Worm (Caenorhabditis elegans): ENCODE measurements around the gene str-138.

Gene str-138

ce11 chrV:8028825-8029489, 29.5 kb upstream of the str-138 start, which contains the start of gene oma-2:
oma-2 (plus strand) TSS chrV:8029439.
- TF ChIP-seq W03F9.2 (tag; optimal IDR thresholded peaks at IDR 0.05) (no peak), dao-5 (tag; optimal IDR thresholded peaks at IDR 0.05) (no peak), him-1 (tag; optimal IDR thresholded peaks at IDR 0.05) (no peak)

- TF ChIP-seq dao-5 (tag; optimal IDR thresholded peaks at IDR 0.05) (no peak), W03F9.2 (tag; optimal IDR thresholded peaks at IDR 0.05) (no peak), him-1 (tag; optimal IDR thresholded peaks at IDR 0.05) (no peak)
These were observed 27.3 kb upstream of the str-138 start, which contains the start of gene vars-1 for ce11 chrV:8031121-8031520. vars-1 (plus strand) TSS chrV:8031411.

ce11 chrV:8034811-8035210, 23.6 kb upstream of the str-138 start, which contains the start of gene algn-12:
algn-12 (plus strand) TSS chrV:8035111.
- TF ChIP-seq dao-5 (tag; optimal IDR thresholded peaks at IDR 0.05) (no peak), W03F9.2 (tag; optimal IDR thresholded peaks at IDR 0.05) (no peak), him-1 (tag; optimal IDR thresholded peaks at IDR 0.05) (no peak)

- TF ChIP-seq W03F9.2 (tag; optimal IDR thresholded peaks at IDR 0.05) = no peak
- TF ChIP-seq dao-5 (tag; optimal IDR thresholded peaks at IDR 0.05) = no peak
- no peak for TF ChIP-seq him-1 (tag; optimal IDR thresholded peaks at IDR 0.05)
These were observed 22.5 kb upstream of the str-138 start, which contains the start of gene ZC513.14 for ce11 chrV:8035947-8036346. ZC513.14 (minus strand) TSS chrV:8036047.

- TF ChIP-seq dao-5 (tag; optimal IDR thresholded peaks at IDR 0.05) (no peak), W03F9.2 (tag; optimal IDR thresholded peaks at IDR 0.05) (no peak), him-1 (tag; optimal IDR thresholded peaks at IDR 0.05) (no peak)
These were observed 19.4 kb upstream of the str-138 start for ce11 chrV:8039085-8039525.

- TF ChIP-seq W03F9.2 (tag; optimal IDR thresholded peaks at IDR 0.05) (no peak), dao-5 (tag; optimal IDR thresholded peaks at IDR 0.05) (no peak)
These were observed 18.9 kb upstream of the str-138 start for ce11 chrV:8039606-8040005.

ce11 chrV:8040247-8041084, 18.0 kb upstream of the str-138 start:
- no peak for TF ChIP-seq W03F9.2 (tag; optimal IDR thresholded peaks at IDR 0.05)
- TF ChIP-seq him-1 (tag; optimal IDR thresholded peaks at IDR 0.05) = no peak
- no peak for TF ChIP-seq dao-5 (tag; optimal IDR thresholded peaks at IDR 0.05)

ce11 chrV:8041336-8041868, 17.1 kb upstream of the str-138 start:
- TF ChIP-seq him-1 (tag; optimal IDR thresholded peaks at IDR 0.05) = no peak
- no peak for TF ChIP-seq W03F9.2 (tag; optimal IDR thresholded peaks at IDR 0.05)
- TF ChIP-seq dao-5 (tag; optimal IDR thresholded peaks at IDR 0.05) = no peak

ce11 chrV:8043664-8044063, 14.8 kb upstream of the str-138 start:
- TF ChIP-seq him-1 (tag; optimal IDR thresholded peaks at IDR 0.05) (no peak), W03F9.2 (tag; optimal IDR thresholded peaks at IDR 0.05) (no peak), dao-5 (tag; optimal IDR thresholded peaks at IDR 0.05) (no peak)

ce11 chrV:8044957-8045356, 13.5 kb upstream of the str-138 start:
- TF ChIP-seq dao-5 (tag; optimal IDR thresholded peaks at IDR 0.05) (no peak), W03F9.2 (tag; optimal IDR thresholded peaks at IDR 0.05) (no peak), him-1 (tag; optimal IDR thresholded peaks at IDR 0.05) (no peak)

- TF ChIP-seq dao-5 (tag; optimal IDR thresholded peaks at IDR 0.05) = no peak
- no peak for TF ChIP-seq him-1 (tag; optimal IDR thresholded peaks at IDR 0.05)
- TF ChIP-seq W03F9.2 (tag; optimal IDR thresholded peaks at IDR 0.05) = no peak
These were observed 11.8 kb upstream of the str-138 start, which contains the start of gene ZC513.3 for ce11 chrV:8046706-8047105. ZC513.3 (plus strand) TSS chrV:8047006.

ce11 chrV:8050059-8050677, 8.3 kb upstream of the str-138 start:
- TF ChIP-seq dao-5 (tag; optimal IDR thresholded peaks at IDR 0.05) (no peak), him-1 (tag; optimal IDR thresholded peaks at IDR 0.05) (no peak), W03F9.2 (tag; optimal IDR thresholded peaks at IDR 0.05) (no peak)

- TF ChIP-seq dao-5 (tag; optimal IDR thresholded peaks at IDR 0.05) (no peak), him-1 (tag; optimal IDR thresholded peaks at IDR 0.05) (no peak), W03F9.2 (tag; optimal IDR thresholded peaks at IDR 0.05) (no peak)
These were observed 7.6 kb upstream of the str-138 start, which contains the start of gene col-43 for ce11 chrV:8050811-8051210. col-43 (minus strand) TSS chrV:8050911.
